Worm (Caenorhabditis elegans) whole organism, L4 larva: ENCODE data around the gene F32D8.1.

Experiments used
- F49E8.2 ChIP-seq: sonication (generic microtip); optimal IDR thresholded peaks from 2 replicates; lab custom pipeline; 2016; ENCODE audit warnings: missing compliant biosample characterization, mild to moderate bottlenecking, missing genetic modification characterization, borderline replicate concordance
- aly-2 ChIP-seq: sonication (generic microtip); optimal IDR thresholded peaks from 2 replicates; lab custom pipeline; 2018; ENCODE audit warnings: missing biosample characterization, missing genetic modification characterization
- ama-1 ChIP-seq: fragments of 150-350 bp; optimal IDR thresholded peaks from 2 replicates; lab custom pipeline; 2014; ENCODE audit warnings: inconsistent platforms, mixed read lengths
- fkh-10 ChIP-seq: fragments of 150-350 bp; optimal IDR thresholded peaks from 2 replicates; lab custom pipeline; 2014; ENCODE audit warnings: missing biosample characterization, missing genetic modification reagents, missing genetic modification characterization
- lin-13 ChIP-seq: fragments of 150-350 bp; optimal IDR thresholded peaks from 2 replicates; lab custom pipeline; 2014; ENCODE audit warnings: missing biosample characterization, missing genetic modification reagents, missing genetic modification characterization
- pha-4 ChIP-seq, 2 experiments: fragments of 150-350 bp in 1 of 2; fragments of 200-800 bp in 1 of 2; sonication (Bioruptor generic) in 1 of 2; IDR thresholded peaks in 1 of 2; optimal IDR thresholded peaks in 1 of 2; 2 replicates each; pipeline versions ENCODE4 v1.3.6 to Lab custom; 2014 to 2022; ENCODE audit warnings: missing genetic modification characterization in 2 of 2, missing genetic modification reagents in 2 of 2, missing biosample characterization in 1 of 2, missing compliant biosample characterization in 1 of 2
- skn-1 ChIP-seq: fragments of 150-350 bp; optimal IDR thresholded peaks from 2 replicates; lab custom pipeline; 2014; ENCODE audit warnings: missing biosample characterization, missing genetic modification characterization
- snpc-1.2 ChIP-seq: fragments of 200-800 bp; sonication (Bioruptor generic); IDR thresholded peaks from 2 replicates; pipeline ENCODE4 v1.3.6; 2022; ENCODE audit warnings: missing genetic modification reagents, missing genetic modification characterization, missing compliant biosample characterization
- spr-3 ChIP-seq: fragments of 200-800 bp; sonication (Bioruptor generic); optimal IDR thresholded peaks from 2 replicates; lab custom pipeline; 2018; ENCODE audit warnings: mild to moderate bottlenecking, missing genetic modification characterization, missing compliant biosample characterization

DNA sequence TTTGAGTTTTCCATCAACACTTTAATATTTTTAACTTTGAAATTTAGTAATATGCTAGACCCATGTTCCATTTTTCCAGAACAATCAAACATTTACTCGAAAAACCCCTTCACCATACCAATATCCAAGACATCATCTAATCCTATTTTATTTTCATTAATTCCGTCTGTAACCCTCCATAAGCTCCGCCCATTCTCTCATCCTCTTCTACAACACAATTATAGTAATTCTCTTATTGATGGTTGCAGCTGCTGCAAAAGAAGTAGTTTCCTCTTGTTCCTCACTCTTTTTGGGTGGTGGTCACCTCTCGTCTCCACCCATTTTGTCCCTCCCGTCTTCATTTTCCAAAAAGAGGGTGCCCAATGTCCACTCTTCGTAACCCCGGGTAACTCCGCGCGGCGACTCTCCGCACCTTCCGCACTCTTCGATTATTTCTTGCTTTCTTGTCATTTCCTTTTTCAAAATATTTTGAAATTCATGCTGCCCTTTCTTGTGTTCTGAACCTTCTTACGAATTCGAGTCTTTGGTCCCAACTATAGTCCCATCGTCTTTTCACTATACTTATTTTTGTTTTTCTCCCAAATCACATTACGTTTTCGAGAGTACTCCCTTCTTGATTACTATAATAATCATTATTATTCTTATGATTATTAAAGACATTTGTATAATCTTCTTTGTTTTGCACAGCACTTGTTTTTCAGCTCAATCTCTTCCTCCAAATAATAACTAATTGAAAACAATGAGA is at the start of gene F32D8.1:
- TF ChIP-seq skn-1 (tag; lab: Kevin White, UChicago) (no peak), ama-1 (no peak), lin-13 (GFP tag; lab: Kevin White, UChicago) (no peak), aly-2 (tag; lab: Kevin White, UChicago) (no peak), fkh-10 (no peak), spr-3 (GFP tag; lab: Kevin White, UChicago) (no peak), F49E8.2 (tag; lab: Kevin White, UChicago) (no peak), pha-4 (GFP tag; IDR thresholded peaks at IDR 0.05; lab: Robert Waterston, UW) (no peak), pha-4 (tag; optimal IDR thresholded peaks at IDR 0.05; lab: Kevin White, UChicago) (no peak), snpc-1.2 (GFP tag; lab: Robert Waterston, UW) (no peak)
